Fruit fly (Drosophila melanogaster) whole organism, prepupa: ENCODE results near the gene CG3961.
A peak's percentile ranks its signal among the peaks of the same experiment; 100 is the strongest.

Experiments used
- Blimp-1 ChIP-seq: fragments of 200-800 bp; sonication (Bioruptor generic); optimal IDR thresholded peaks from 3 replicates; lab custom pipeline; 2017; ENCODE audit warnings: missing biosample characterization, missing genetic modification characterization, mild to moderate bottlenecking, moderate library complexity, missing genetic modification reagents
- CG10631 ChIP-seq: fragments of 200-800 bp; sonication (Bioruptor generic); optimal IDR thresholded peaks from 2 replicates; lab custom pipeline; 2016; ENCODE audit warnings: missing biosample characterization, missing genetic modification characterization
- CG10669 ChIP-seq: fragments of 200-800 bp; sonication (Bioruptor generic); optimal IDR thresholded peaks from 3 replicates; lab custom pipeline; 2018; ENCODE audit warnings: missing biosample characterization, mild to moderate bottlenecking, missing genetic modification characterization, moderate library complexity
- CG15336 ChIP-seq: fragments of 200-800 bp; sonication (Bioruptor generic); IDR thresholded peaks from 2 replicates; pipeline ENCODE4 v1.3.6; 2022; ENCODE audit warnings: missing biosample characterization, missing genetic modification characterization
- CG1621 ChIP-seq: fragments of 200-800 bp; sonication (Bioruptor generic); optimal IDR thresholded peaks from 3 replicates; lab custom pipeline; 2018; ENCODE audit warnings: missing biosample characterization, mild to moderate bottlenecking, missing genetic modification characterization
- CG3032 ChIP-seq: fragments of 200-800 bp; optimal IDR thresholded peaks from 2 replicates; lab custom pipeline; 2019; ENCODE audit warnings: missing biosample characterization, mild to moderate bottlenecking, missing genetic modification characterization, moderate library complexity
- CG31627 ChIP-seq: fragments of 200-800 bp; sonication (Bioruptor generic); optimal IDR thresholded peaks from 3 replicates; lab custom pipeline; 2016; ENCODE audit warnings: missing biosample characterization, missing genetic modification characterization
- CG34406 ChIP-seq: fragments of 200-800 bp; sonication (Bioruptor generic); optimal IDR thresholded peaks from 3 replicates; lab custom pipeline; 2016; ENCODE audit warnings: missing biosample characterization, missing genetic modification characterization
- CG4318 ChIP-seq: fragments of 200-800 bp; sonication (Bioruptor generic); optimal IDR thresholded peaks from 3 replicates; lab custom pipeline; 2017; ENCODE audit warnings: missing biosample characterization, mild to moderate bottlenecking, missing genetic modification characterization
- CG6163 ChIP-seq: fragments of 200-800 bp; sonication (Bioruptor generic); IDR thresholded peaks from 3 replicates; pipeline ENCODE4 v1.3.6; 2022; ENCODE audit warnings: missing biosample characterization, missing genetic modification characterization
- CG6276 ChIP-seq: fragments of 200-800 bp; sonication (Bioruptor generic); optimal IDR thresholded peaks from 2 replicates; lab custom pipeline; 2017; ENCODE audit warnings: missing biosample characterization, mild to moderate bottlenecking, missing genetic modification characterization
- CG6808 ChIP-seq: fragments of 200-800 bp; sonication (Bioruptor generic); optimal IDR thresholded peaks from 3 replicates; lab custom pipeline; 2017; ENCODE audit warnings: missing biosample characterization, missing genetic modification characterization, mild to moderate bottlenecking, moderate library complexity, missing genetic modification reagents
- CG6854 ChIP-seq: fragments of 200-800 bp; sonication (Bioruptor generic); optimal IDR thresholded peaks from 2 replicates; lab custom pipeline; 2017; ENCODE audit warnings: missing biosample characterization, mild to moderate bottlenecking, missing genetic modification characterization
- CG7368 ChIP-seq: fragments of 200-800 bp; sonication (Bioruptor generic); optimal IDR thresholded peaks from 3 replicates; lab custom pipeline; 2016; ENCODE audit warnings: missing biosample characterization, missing genetic modification characterization
- CG8119 ChIP-seq: fragments of 200-800 bp; sonication (Bioruptor generic); IDR thresholded peaks from 3 replicates; pipeline ENCODE4 v1.3.6; 2022; ENCODE audit warnings: missing biosample characterization, missing genetic modification characterization
- CG8319 ChIP-seq: fragments of 200-800 bp; sonication (Bioruptor generic); optimal IDR thresholded peaks from 3 replicates; lab custom pipeline; 2016; ENCODE audit warnings: missing biosample characterization, missing genetic modification characterization
- CG9139 ChIP-seq: fragments of 200-800 bp; sonication (Bioruptor generic); optimal IDR thresholded peaks from 3 replicates; lab custom pipeline; 2017; ENCODE audit warnings: missing biosample characterization, mild to moderate bottlenecking, missing genetic modification characterization
- Eip75B ChIP-seq: fragments of 200-800 bp; sonication (Bioruptor generic); optimal IDR thresholded peaks from 3 replicates; lab custom pipeline; 2016; ENCODE audit warnings: missing biosample characterization, missing genetic modification characterization
- Eip78C ChIP-seq: fragments of 200-800 bp; sonication (Bioruptor generic); peaks from one replicate; lab custom pipeline; 2016; ENCODE audit warnings: missing biosample characterization, missing genetic modification characterization
- Eip93F ChIP-seq: fragments of 200-800 bp; sonication (Bioruptor generic); optimal IDR thresholded peaks from 2 replicates; lab custom pipeline; 2016; ENCODE audit warnings: missing biosample characterization, mild to moderate bottlenecking, missing genetic modification characterization
- Gug ChIP-seq: fragments of 200-800 bp; sonication (Bioruptor generic); IDR thresholded peaks from 2 replicates; pipeline ENCODE4 v1.3.6; 2022; ENCODE audit warnings: missing biosample characterization, missing genetic modification characterization
- Hr38 ChIP-seq: sonication (Bioruptor generic); optimal IDR thresholded peaks from 2 replicates; lab custom pipeline; 2016; ENCODE audit warnings: missing biosample characterization, missing genetic modification characterization
- Hr39 ChIP-seq: fragments of 200-800 bp; sonication (Bioruptor generic); optimal IDR thresholded peaks from 2 replicates; lab custom pipeline; 2016; ENCODE audit warnings: missing biosample characterization, missing genetic modification characterization
- Hr4 ChIP-seq: fragments of 200-800 bp; sonication (Bioruptor generic); optimal IDR thresholded peaks from 3 replicates; lab custom pipeline; 2016; ENCODE audit warnings: missing biosample characterization, missing genetic modification characterization
- Lpt ChIP-seq: fragments of 200-800 bp; sonication (Bioruptor generic); optimal IDR thresholded peaks from 3 replicates; lab custom pipeline; 2016; ENCODE audit warnings: missing biosample characterization, missing genetic modification characterization
- OdsH ChIP-seq: fragments of 200-800 bp; sonication (Bioruptor generic); optimal IDR thresholded peaks from 3 replicates; lab custom pipeline; 2016; ENCODE audit warnings: missing biosample characterization, missing genetic modification characterization
- Sox102F ChIP-seq: fragments of 200-800 bp; sonication (Bioruptor generic); optimal IDR thresholded peaks from 2 replicates; lab custom pipeline; 2016; ENCODE audit warnings: missing biosample characterization, mild to moderate bottlenecking, missing genetic modification characterization
- Sox14 ChIP-seq: fragments of 200-800 bp; sonication (Bioruptor generic); optimal IDR thresholded peaks from 3 replicates; lab custom pipeline; 2016; ENCODE audit warnings: missing biosample characterization, missing genetic modification characterization
- Sox15 ChIP-seq: fragments of 200-800 bp; sonication (Bioruptor generic); optimal IDR thresholded peaks from 3 replicates; lab custom pipeline; 2016; ENCODE audit warnings: missing biosample characterization, missing genetic modification characterization
- achi ChIP-seq: fragments of 200-800 bp; sonication (Bioruptor generic); optimal IDR thresholded peaks from 3 replicates; lab custom pipeline; 2016; ENCODE audit warnings: missing biosample characterization, missing genetic modification characterization
- cyc ChIP-seq: fragments of 200-800 bp; sonication (Bioruptor generic); optimal IDR thresholded peaks from 3 replicates; lab custom pipeline; 2016; ENCODE audit warnings: missing biosample characterization, missing genetic modification characterization
- dac ChIP-seq: fragments of 200-800 bp; sonication (Bioruptor generic); optimal IDR thresholded peaks from 2 replicates; lab custom pipeline; 2017; ENCODE audit warnings: missing biosample characterization, mild to moderate bottlenecking, missing genetic modification characterization
- eg ChIP-seq: fragments of 200-800 bp; sonication (Bioruptor generic); IDR thresholded peaks from 3 replicates; pipeline ENCODE4 v1.3.6; 2022; ENCODE audit warnings: missing biosample characterization, missing genetic modification characterization
- esn ChIP-seq: fragments of 200-800 bp; sonication (Bioruptor generic); optimal IDR thresholded peaks from 2 replicates; lab custom pipeline; 2016; ENCODE audit warnings: missing biosample characterization, mild to moderate bottlenecking, missing genetic modification characterization, moderate library complexity
- fd59A ChIP-seq: fragments of 200-800 bp; sonication (Bioruptor generic); optimal IDR thresholded peaks from 2 replicates; lab custom pipeline; 2017; ENCODE audit warnings: missing biosample characterization, mild to moderate bottlenecking, missing genetic modification characterization, missing genetic modification reagents
- fd85E ChIP-seq: fragments of 200-800 bp; sonication (Bioruptor generic); optimal IDR thresholded peaks from 3 replicates; lab custom pipeline; 2016; ENCODE audit warnings: missing biosample characterization, missing genetic modification characterization
- fkh ChIP-seq: fragments of 200-800 bp; sonication (Bioruptor generic); optimal IDR thresholded peaks from 3 replicates; lab custom pipeline; 2017; ENCODE audit warnings: missing biosample characterization, mild to moderate bottlenecking, missing genetic modification characterization, moderate library complexity
- net ChIP-seq: fragments of 200-800 bp; sonication (Bioruptor generic); optimal IDR thresholded peaks from 3 replicates; lab custom pipeline; 2016; ENCODE audit warnings: missing biosample characterization, missing genetic modification characterization
- spab ChIP-seq: fragments of 200-800 bp; sonication (Bioruptor generic); optimal IDR thresholded peaks from 2 replicates; lab custom pipeline; 2017; ENCODE audit warnings: missing biosample characterization, mild to moderate bottlenecking, missing genetic modification characterization, missing genetic modification reagents
- ss ChIP-seq, 2 experiments: fragments of 200-800 bp; sonication (Bioruptor generic); optimal IDR thresholded peaks; 2 replicates in 1 of 2; 3 replicates in 1 of 2; lab custom pipeline; 2017 to 2018; ENCODE audit warnings: mild to moderate bottlenecking in 2 of 2, missing biosample characterization in 2 of 2, missing genetic modification characterization in 2 of 2, moderate library complexity in 1 of 2
- svp ChIP-seq: fragments of 200-800 bp; sonication (Bioruptor generic); peaks from one replicate; lab custom pipeline; 2016; ENCODE audit warnings: missing biosample characterization, missing genetic modification characterization
- vri ChIP-seq: fragments of 200-800 bp; sonication (Bioruptor generic); optimal IDR thresholded peaks from 3 replicates; lab custom pipeline; 2016; ENCODE audit warnings: missing biosample characterization, mild to moderate bottlenecking, missing genetic modification characterization

The CG3961 gene

DNA sequence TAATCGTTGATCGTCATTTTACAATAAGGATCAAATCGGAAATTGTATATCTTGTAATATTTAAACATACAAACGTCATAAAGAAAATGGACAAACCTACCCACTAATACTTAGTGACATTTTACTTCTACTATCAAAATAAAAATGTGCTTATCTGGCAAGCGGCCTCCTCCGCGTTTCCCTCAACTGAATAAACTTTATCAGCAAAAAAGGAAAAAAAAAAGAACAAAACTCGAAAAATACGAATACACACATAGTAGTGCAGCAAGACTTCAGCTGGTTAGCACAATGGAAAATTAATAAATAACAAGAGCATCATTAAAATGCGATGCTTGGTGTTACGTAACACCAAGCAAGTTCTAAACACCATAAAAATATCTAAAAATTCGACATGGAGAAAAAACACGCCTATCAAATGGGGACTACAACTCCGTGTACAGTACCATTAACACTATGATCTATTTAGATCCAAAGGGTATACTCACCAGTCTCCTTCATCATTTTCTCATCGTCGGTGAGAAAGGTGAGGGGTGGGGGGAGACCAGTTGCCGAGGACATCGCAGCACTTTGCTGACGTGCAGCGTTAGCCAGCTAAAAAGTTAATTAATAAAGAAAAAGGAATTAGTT lies 7.3 kb upstream of the CG3961 start:
- peak; percentile 77 for TF ChIP-seq vri (GFP tag; lab: Kevin White, UChicago)
- no peak for TF ChIP-seq Sox102F (GFP tag; lab: Kevin White, UChicago)

DNA sequence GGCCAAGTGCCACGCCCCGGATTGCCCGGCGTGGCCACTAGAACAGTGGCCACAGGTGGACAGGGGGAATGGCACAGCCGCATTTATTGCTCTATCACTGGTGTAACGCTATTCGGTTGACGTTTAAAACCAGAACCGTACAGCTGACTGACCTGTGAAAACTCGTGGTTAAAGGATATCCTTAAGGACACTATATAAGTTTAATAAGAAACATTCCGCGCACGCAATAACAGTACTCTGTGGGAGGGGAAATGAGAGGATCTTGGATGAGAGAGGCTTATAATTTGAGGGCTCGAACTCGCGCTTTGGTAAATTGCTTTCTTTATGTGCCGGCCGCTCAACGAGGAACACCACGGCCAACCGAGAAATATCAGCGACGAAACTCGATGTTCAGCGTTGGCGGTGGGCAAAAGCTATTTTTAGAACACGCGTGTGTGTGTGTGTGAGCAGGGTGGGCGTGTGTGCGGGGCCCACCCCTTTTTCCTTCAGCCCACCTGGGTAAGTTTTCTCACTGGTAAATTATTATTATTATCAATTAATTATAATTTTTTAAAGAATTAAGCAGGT lies 6.1 kb upstream of the CG3961 start:
- TF ChIP-seq Gug (GFP tag; lab: Robert Waterston, UW): no peak
- TF ChIP-seq CG4318 (GFP tag; lab: Kevin White, UChicago): no peak
- TF ChIP-seq CG6854 (GFP tag; lab: Kevin White, UChicago): peak; percentile 15
- peak; percentile 88 for TF ChIP-seq svp (GFP tag; lab: Kevin White, UChicago)
- no peak for TF ChIP-seq fd59A (GFP tag; lab: Kevin White, UChicago)
- no peak for TF ChIP-seq Hr38
- no peak for TF ChIP-seq dac (GFP tag; lab: Kevin White, UChicago)
- peak; percentile 27 for TF ChIP-seq vri (GFP tag; lab: Kevin White, UChicago)
- peak; percentile 40 to 56 for TF ChIP-seq ss (GFP tag; optimal IDR thresholded peaks at IDR 0.05; lab: Kevin White, UChicago)
- TF ChIP-seq CG1621 (tag; lab: Kevin White, UChicago): peak; percentile 47
- TF ChIP-seq CG6808 (GFP tag; lab: Kevin White, UChicago): peak; percentile 10

DNA sequence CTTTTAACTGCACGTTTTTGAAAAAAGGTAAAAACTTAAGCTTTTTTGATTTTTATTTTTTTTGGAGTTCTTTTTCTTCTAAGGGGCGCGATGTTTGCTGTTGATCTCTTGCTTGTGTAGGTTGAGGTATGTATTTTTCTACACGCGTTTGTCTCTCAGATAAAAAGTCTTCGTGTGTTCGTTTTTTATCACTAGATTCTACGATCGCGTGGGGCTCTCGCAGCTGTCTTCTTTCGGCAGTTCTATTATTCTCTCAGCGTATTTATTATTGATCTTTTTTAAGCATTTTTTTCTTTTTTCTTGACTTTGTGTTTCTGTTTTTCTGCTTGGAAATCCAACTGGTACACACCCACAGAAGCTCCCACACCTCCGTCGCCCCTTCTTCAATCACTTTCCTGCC lies 4.8 kb upstream of the CG3961 start:
- peak; percentile 44; the same call in 1 of the 2 replicates for TF ChIP-seq CG15336 (GFP tag; lab: Robert Waterston, UW)
- TF ChIP-seq achi (GFP tag; lab: Kevin White, UChicago): no peak
- peak; percentile 59; the same call in 1 of the 3 replicates for TF ChIP-seq eg (GFP tag; lab: Robert Waterston, UW)
- no peak for TF ChIP-seq dac (GFP tag; lab: Kevin White, UChicago)
- TF ChIP-seq CG8119 (GFP tag; lab: Robert Waterston, UW): peak; percentile 24; the same call in 1 of the 3 replicates
- no peak for TF ChIP-seq ss (GFP tag; optimal IDR thresholded peaks at IDR 0.05; lab: Kevin White, UChicago)
- TF ChIP-seq fkh: peak; percentile 24
- peak; percentile 67 for TF ChIP-seq CG6276 (GFP tag; lab: Kevin White, UChicago)
- peak; percentile 79; the same call in 1 of the 3 replicates for TF ChIP-seq CG6163 (GFP tag; lab: Robert Waterston, UW)
- TF ChIP-seq spab (GFP tag; lab: Kevin White, UChicago): peak; percentile 25

DNA sequence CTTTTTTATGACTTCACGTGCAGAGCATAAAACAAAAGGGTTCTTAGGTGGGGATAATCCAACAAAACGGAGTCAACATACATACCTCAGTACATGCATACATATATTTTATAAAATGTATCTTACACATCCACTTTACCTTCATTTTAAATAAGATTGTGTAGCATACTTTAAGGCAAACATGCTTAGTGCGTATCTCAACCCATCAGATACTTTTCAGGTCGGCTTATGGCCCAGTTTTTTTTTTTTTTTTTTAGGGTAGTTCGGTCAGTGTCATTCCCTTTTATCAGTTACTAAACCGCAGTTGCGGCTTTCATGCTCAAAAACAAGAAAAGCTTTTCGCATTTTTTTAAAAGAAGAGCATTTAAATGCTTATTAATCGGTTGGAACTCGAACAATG lies 1.7 kb upstream of the CG3961 start, which contains the start of gene NijB:
NijB (plus strand) TSS at position 398 of the 400 bp plus-strand sequence.
- TF ChIP-seq cyc (GFP tag; lab: Kevin White, UChicago) (no peak), fd59A (GFP tag; lab: Kevin White, UChicago) (no peak), achi (GFP tag; lab: Kevin White, UChicago) (no peak), Hr4 (GFP tag; lab: Kevin White, UChicago) (no peak), CG9139 (GFP tag; lab: Kevin White, UChicago) (no peak), Eip75B (GFP tag; lab: Kevin White, UChicago) (peak; percentile 88), fkh (no peak), CG1621 (tag; lab: Kevin White, UChicago) (no peak), CG10669 (no peak), Eip93F (GFP tag; lab: Kevin White, UChicago) (no peak), OdsH (GFP tag; lab: Kevin White, UChicago) (peak; percentile 7), esn (GFP tag; lab: Kevin White, UChicago) (no peak), CG8119 (GFP tag; lab: Robert Waterston, UW) (no peak), net (no peak), CG8319 (no peak), Sox15 (no peak), ss (GFP tag; optimal IDR thresholded peaks at IDR 0.05; lab: Kevin White, UChicago) (peak in 1 of 2 experiments; percentile 0), Eip78C (GFP tag; lab: Kevin White, UChicago) (no peak), vri (GFP tag; lab: Kevin White, UChicago) (peak; percentile 56), Blimp-1 (GFP tag; lab: Kevin White, UChicago) (no peak), CG7368 (GFP tag; lab: Kevin White, UChicago) (no peak), CG4318 (GFP tag; lab: Kevin White, UChicago) (no peak), svp (GFP tag; lab: Kevin White, UChicago) (peak; percentile 69), fd85E (no peak), Hr39 (GFP tag; lab: Kevin White, UChicago) (no peak), CG6854 (GFP tag; lab: Kevin White, UChicago) (no peak), CG3032 (tag; lab: Kevin White, UChicago) (no peak), CG10631 (no peak), Gug (GFP tag; lab: Robert Waterston, UW) (no peak), Sox14 (no peak), CG6276 (GFP tag; lab: Kevin White, UChicago) (no peak), Lpt (GFP tag; lab: Kevin White, UChicago) (no peak), CG34406 (no peak), CG31627 (GFP tag; lab: Kevin White, UChicago) (no peak)
